Fruit fly (Drosophila melanogaster): ENCODE results near the gene CG11722.

The CG11722 gene

DNA sequence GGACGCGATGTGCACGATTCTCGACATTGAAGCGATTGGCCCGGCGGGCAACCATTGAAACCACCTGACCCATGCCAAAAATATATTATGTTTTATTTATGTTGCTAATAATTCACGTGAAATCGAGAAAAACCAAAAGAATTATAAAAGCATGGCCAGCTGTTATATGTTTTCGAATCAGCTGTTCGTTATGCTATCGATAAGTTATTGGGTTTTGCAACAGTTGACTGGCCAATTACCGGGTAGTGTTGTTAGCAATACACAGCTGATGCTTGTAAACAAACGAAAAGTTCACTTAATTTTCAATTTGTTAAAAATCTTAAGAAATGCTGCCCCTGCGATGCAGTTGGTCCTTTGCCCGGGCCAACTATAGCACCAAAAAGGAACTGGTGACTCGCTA is at the start of gene CG11722, which contains the start of gene mtTFB2:
CG11722 (minus strand) TSS at position 200 of the 400 bp plus-strand sequence.
mtTFB2 (plus strand) TSS at position 232 of the 400 bp plus-strand sequence.
- no peak for TF ChIP-seq CG16779 (tag; optimal IDR thresholded peaks at IDR 0.05)
- TF ChIP-seq CG11902 (GFP tag; optimal IDR thresholded peaks at IDR 0.05), result no peak
- TF ChIP-seq Sox15 (GFP tag; optimal IDR thresholded peaks at IDR 0.05), result no peak
- peak; percentile 52 for TF ChIP-seq fkh (GFP tag; optimal IDR thresholded peaks at IDR 0.05)
- TF ChIP-seq dsx (GFP tag; optimal IDR thresholded peaks at IDR 0.05; ENCODE audit: poor library complexity, severe bottlenecking), result peak; percentile 1
- TF ChIP-seq Eip78C (GFP tag), result peak; percentile 48
- no peak for TF ChIP-seq CG3919 (GFP tag; optimal IDR thresholded peaks at IDR 0.05)
- TF ChIP-seq vri (GFP tag; optimal IDR thresholded peaks at IDR 0.05), result peak; percentile 42
- peak; percentile 33 for TF ChIP-seq topi (GFP tag; optimal IDR thresholded peaks at IDR 0.05)
- peak; percentile 6 for TF ChIP-seq esn (GFP tag; optimal IDR thresholded peaks at IDR 0.05)

DNA sequence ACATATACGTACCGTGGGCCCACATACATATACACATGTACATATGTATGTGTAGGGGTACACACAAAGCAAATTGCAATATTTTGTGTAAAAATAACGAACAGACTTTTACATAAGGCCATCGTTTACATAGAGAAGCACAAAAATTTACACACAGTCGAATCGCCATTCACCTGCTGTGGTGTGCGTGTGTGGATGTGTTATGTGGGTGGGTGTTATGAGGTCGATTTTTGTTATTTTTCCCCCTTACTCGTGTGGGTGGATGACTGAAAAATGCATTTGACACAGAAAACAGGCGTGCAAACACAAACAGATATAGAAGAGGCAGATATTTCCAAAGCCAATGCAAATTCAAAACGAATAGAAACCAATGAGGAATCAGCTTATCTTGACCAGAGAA is 49.7 kb upstream of the CG11722 start:
- TF ChIP-seq CG1621 (tag; optimal IDR thresholded peaks at IDR 0.05) (no peak), acj6 (GFP tag; optimal IDR thresholded peaks at IDR 0.05) (no peak), Hr39 (GFP tag; optimal IDR thresholded peaks at IDR 0.05) (no peak), CG31627 (GFP tag; optimal IDR thresholded peaks at IDR 0.05) (no peak), CG6163 (GFP tag; IDR thresholded peaks at IDR 0.05) (no peak), CG11762 (GFP tag; optimal IDR thresholded peaks at IDR 0.05; ENCODE audit: insufficient read depth) (no peak), topi (GFP tag; optimal IDR thresholded peaks at IDR 0.05) (no peak)

DNA sequence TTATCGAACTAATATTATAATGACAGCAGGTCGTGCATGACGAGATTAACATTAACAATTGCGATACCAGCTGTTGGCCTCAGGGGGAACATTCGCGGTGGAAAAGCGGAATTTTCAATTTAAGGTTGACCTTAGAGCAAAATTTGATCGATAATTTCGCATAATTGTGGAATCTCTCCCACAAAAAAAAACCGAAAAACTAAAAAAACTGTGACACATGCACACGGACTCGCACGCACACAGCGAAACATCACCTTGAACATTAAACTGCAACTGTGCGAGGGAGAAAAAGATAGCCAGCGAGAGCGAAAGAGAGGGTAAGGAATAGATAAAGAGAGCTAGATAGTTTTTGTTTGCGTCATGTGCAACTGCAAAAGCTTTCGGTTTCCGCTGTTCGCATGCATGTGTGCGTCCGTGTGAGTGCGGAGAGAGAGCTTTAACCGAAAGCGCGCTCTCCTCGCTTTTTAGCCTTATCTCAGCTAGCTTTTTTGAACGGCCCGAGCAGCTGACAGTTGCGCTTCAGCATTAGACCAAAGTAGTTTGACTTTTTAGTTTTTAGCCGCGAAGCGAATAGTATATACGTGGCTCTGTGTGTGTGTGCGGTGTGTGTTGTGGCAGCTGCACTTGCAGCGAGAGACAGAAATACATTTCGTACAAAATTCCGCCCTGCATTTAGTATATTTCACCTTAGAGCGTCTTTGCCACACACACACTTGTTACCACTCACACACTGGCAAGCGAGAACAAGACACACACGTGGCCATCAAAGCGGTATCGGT is 48.1 kb upstream of the CG11722 start:
- TF ChIP-seq Eip78C (GFP tag), result peak; percentile 34
- peak; percentile 52; the same call in 1 of the 3 replicates for TF ChIP-seq eg (GFP tag; IDR thresholded peaks at IDR 0.05)
- TF ChIP-seq Hr39 (GFP tag; optimal IDR thresholded peaks at IDR 0.05), result no peak
- TF ChIP-seq fkh (GFP tag; optimal IDR thresholded peaks at IDR 0.05), result peak; percentile 38
- TF ChIP-seq CG15336 (GFP tag; IDR thresholded peaks at IDR 0.05), result peak; percentile 29; the same call in 1 of the 2 replicates
- TF ChIP-seq CG1621 (tag; optimal IDR thresholded peaks at IDR 0.05), result no peak
- TF ChIP-seq ss (GFP tag; optimal IDR thresholded peaks at IDR 0.05), result peak in 1 of 2 experiments; percentile 38
- TF ChIP-seq CG6808 (GFP tag; optimal IDR thresholded peaks at IDR 0.05), result peak; percentile 7
- TF ChIP-seq CG6276 (GFP tag; optimal IDR thresholded peaks at IDR 0.05), result peak; percentile 12
- peak; percentile 66 for TF ChIP-seq CG16779 (tag; optimal IDR thresholded peaks at IDR 0.05)
- no peak for TF ChIP-seq fd85E (GFP tag; optimal IDR thresholded peaks at IDR 0.05)
- peak; percentile 3 for TF ChIP-seq net (GFP tag; optimal IDR thresholded peaks at IDR 0.05)

DNA sequence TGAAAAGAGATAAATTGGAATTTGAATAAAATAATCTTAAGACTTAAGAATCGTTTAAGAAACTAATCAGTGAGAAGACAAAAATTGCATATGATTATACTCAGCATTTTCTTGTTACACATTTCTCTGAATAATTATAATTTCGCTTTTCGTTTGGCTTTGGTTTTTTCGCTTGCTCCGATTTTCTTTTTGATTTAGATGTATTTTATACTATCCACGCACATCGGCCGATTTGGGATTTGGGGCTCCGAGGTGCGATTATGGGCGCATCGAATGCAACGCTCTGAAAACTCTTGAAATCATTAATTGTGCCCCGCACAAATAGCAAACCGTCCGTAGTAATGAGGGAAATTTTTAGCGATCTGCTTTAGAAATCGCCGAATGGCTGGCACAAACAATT is 46.2 kb upstream of the CG11722 start:
- no peak for TF ChIP-seq Hr39 (GFP tag; optimal IDR thresholded peaks at IDR 0.05)
- TF ChIP-seq Gug (GFP tag; IDR thresholded peaks at IDR 0.05), result no peak
- TF ChIP-seq CG11902 (GFP tag; optimal IDR thresholded peaks at IDR 0.05), result no peak
- TF ChIP-seq CG9139 (GFP tag; optimal IDR thresholded peaks at IDR 0.05), result no peak
- TF ChIP-seq CG31627 (GFP tag; optimal IDR thresholded peaks at IDR 0.05), result no peak

DNA sequence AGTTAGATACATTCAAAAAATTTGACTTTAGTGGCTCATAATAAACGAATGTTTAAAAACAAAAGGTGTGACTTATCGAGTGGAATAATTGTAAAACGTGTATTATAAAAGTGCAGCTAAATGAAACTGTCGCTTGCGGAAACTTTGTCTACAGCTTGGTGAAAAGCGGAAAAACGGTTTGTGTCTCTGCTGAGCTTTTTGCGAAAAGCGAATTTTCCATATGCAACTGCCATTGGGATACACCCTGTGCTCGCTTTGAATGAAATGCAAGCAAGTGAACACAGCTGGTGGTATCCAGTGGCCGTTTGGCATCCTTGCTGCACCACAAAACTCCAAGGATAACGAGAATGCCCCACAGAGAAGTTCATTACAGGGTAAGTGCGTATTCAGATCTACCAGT is 45.6 kb upstream of the CG11722 start:
- TF ChIP-seq cyc (GFP tag; optimal IDR thresholded peaks at IDR 0.05), result no peak
- TF ChIP-seq Ets21C (GFP tag; optimal IDR thresholded peaks at IDR 0.05), result no peak
- TF ChIP-seq CG3032 (tag; optimal IDR thresholded peaks at IDR 0.05), result no peak
- no peak for TF ChIP-seq CG1621 (tag; optimal IDR thresholded peaks at IDR 0.05)
- no peak for TF ChIP-seq fd59A (GFP tag; optimal IDR thresholded peaks at IDR 0.05)
- no peak for TF ChIP-seq vri (GFP tag; optimal IDR thresholded peaks at IDR 0.05)
- no peak for TF ChIP-seq CG10669 (GFP tag; optimal IDR thresholded peaks at IDR 0.05)
- no peak for TF ChIP-seq CG6792 (GFP tag; optimal IDR thresholded peaks at IDR 0.05)
- TF ChIP-seq Blimp-1 (GFP tag; optimal IDR thresholded peaks at IDR 0.05), result no peak
- no peak for TF ChIP-seq CG7368 (GFP tag; optimal IDR thresholded peaks at IDR 0.05)
- TF ChIP-seq OdsH (GFP tag; optimal IDR thresholded peaks at IDR 0.05), result no peak
- TF ChIP-seq Met (GFP tag; optimal IDR thresholded peaks at IDR 0.05), result no peak
- no peak for TF ChIP-seq CG8632 (GFP tag; optimal IDR thresholded peaks at IDR 0.05)
- no peak for TF ChIP-seq CG3919 (GFP tag; optimal IDR thresholded peaks at IDR 0.05)
- TF ChIP-seq CG11902 (GFP tag; optimal IDR thresholded peaks at IDR 0.05), result no peak
- no peak for TF ChIP-seq net (GFP tag; optimal IDR thresholded peaks at IDR 0.05)

All from whole organism, prepupa.